Worm (Caenorhabditis elegans): Measurements from ENCODE around the gene ZK105.11.

DNA sequence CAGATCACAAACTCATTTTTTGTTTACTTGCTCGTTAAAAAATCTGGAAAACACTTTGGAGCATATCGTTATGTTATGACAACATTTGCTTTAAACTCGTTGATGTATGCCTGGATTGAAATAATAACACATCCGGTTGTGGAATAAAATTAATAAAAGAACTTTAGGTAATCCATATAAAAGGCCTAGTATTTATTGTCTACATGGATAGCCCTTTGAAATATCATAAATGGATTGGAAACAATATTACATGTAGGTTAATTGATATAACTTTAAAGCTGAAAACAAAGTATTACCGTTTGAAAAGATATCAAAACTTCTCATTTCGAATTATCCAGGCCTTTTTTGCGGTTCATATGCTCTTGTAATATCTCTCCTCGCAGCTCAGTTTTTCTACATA, 17.8 kb downstream of the ZK105.11 start:
- TF ChIP-seq hmg-1.1 (GFP tag; IDR thresholded peaks at IDR 0.05) (no peak), nhr-11 (tag; optimal IDR thresholded peaks at IDR 0.05) (no peak), lsy-2 (tag; optimal IDR thresholded peaks at IDR 0.05) (no peak), nhr-237 (tag; optimal IDR thresholded peaks at IDR 0.05) (no peak), fkh-10 (GFP tag; optimal IDR thresholded peaks at IDR 0.05) (no peak), fos-1 (tag; optimal IDR thresholded peaks at IDR 0.05) (no peak), nhr-28 (tag; optimal IDR thresholded peaks at IDR 0.05) (no peak), snpc-4 (tag; optimal IDR thresholded peaks at IDR 0.05) (no peak), sdz-12 (GFP tag; optimal IDR thresholded peaks at IDR 0.05) (no peak)
